Worm (Caenorhabditis elegans) whole organism, L2 larva: ENCODE measurements around the gene cyp-35A1.

Experiments
- C34F6.9 ChIP-seq: fragments of 150-350 bp; optimal IDR thresholded peaks from 2 replicates; lab custom pipeline; 2014; ENCODE audit warnings: missing biosample characterization, missing genetic modification characterization
- F13H6.1 ChIP-seq: sonication (generic microtip); optimal IDR thresholded peaks from 2 replicates; lab custom pipeline; 2016; ENCODE audit warnings: missing genetic modification characterization, missing compliant biosample characterization
- aly-2 ChIP-seq: fragments of 150-350 bp; optimal IDR thresholded peaks from 2 replicates; lab custom pipeline; 2014; ENCODE audit warnings: missing biosample characterization, missing genetic modification characterization
- ceh-16 ChIP-seq: fragments of 150-350 bp; optimal IDR thresholded peaks from 2 replicates; lab custom pipeline; 2014; ENCODE audit warnings: missing biosample characterization, missing genetic modification characterization
- ceh-82 ChIP-seq: fragments of 150-350 bp; optimal IDR thresholded peaks from 2 replicates; lab custom pipeline; 2014; ENCODE audit warnings: missing biosample characterization, missing genetic modification characterization
- crh-2 ChIP-seq: sonication (generic microtip); optimal IDR thresholded peaks from 2 replicates; lab custom pipeline; 2017; ENCODE audit warnings: missing biosample characterization, missing genetic modification characterization
- dmd-4 ChIP-seq: sonication (generic microtip); optimal IDR thresholded peaks from 2 replicates; lab custom pipeline; 2017; ENCODE audit warnings: missing biosample characterization, missing genetic modification characterization
- egl-27 ChIP-seq: sonication (generic microtip); optimal IDR thresholded peaks from 3 replicates; lab custom pipeline; 2017; ENCODE audit warnings: missing biosample characterization, missing genetic modification reagents, missing genetic modification characterization
- elt-3 ChIP-seq: sonication (generic microtip); optimal IDR thresholded peaks from 2 replicates; lab custom pipeline; 2017; ENCODE audit warnings: missing biosample characterization, missing genetic modification characterization
- fos-1 ChIP-seq: fragments of 150-350 bp; optimal IDR thresholded peaks from 2 replicates; lab custom pipeline; 2014; ENCODE audit warnings: missing biosample characterization, missing genetic modification characterization
- gmeb-1 ChIP-seq: fragments of 150-350 bp; optimal IDR thresholded peaks from 2 replicates; lab custom pipeline; 2014; ENCODE audit warnings: missing biosample characterization, missing genetic modification characterization
- lin-11 ChIP-seq: fragments of 150-350 bp; sonication (generic microtip); optimal IDR thresholded peaks from 2 replicates; lab custom pipeline; 2014; ENCODE audit warnings: missing biosample characterization, missing genetic modification characterization, inconsistent platforms, mixed read lengths
- lin-39 ChIP-seq: fragments of 150-350 bp; optimal IDR thresholded peaks from 2 replicates; lab custom pipeline; 2014; ENCODE audit warnings: missing biosample characterization, missing genetic modification reagents, missing genetic modification characterization
- lsy-2 ChIP-seq, 2 experiments: fragments of 150-350 bp in 1 of 2; sonication (generic microtip) in 1 of 2; optimal IDR thresholded peaks; 2 replicates each; lab custom pipeline; 2014 to 2017; ENCODE audit warnings: missing biosample characterization in 2 of 2, missing genetic modification characterization in 2 of 2
- mab-5 ChIP-seq: fragments of 150-350 bp; optimal IDR thresholded peaks from 2 replicates; lab custom pipeline; 2014; ENCODE audit warnings: missing biosample characterization, missing genetic modification characterization
- mbf-1 ChIP-seq: sonication (generic microtip); optimal IDR thresholded peaks from 2 replicates; lab custom pipeline; 2017; ENCODE audit warnings: missing biosample characterization, missing genetic modification characterization
- mdl-1 ChIP-seq, 2 experiments: fragments of 150-350 bp in 1 of 2; sonication (generic microtip) in 1 of 2; optimal IDR thresholded peaks; 2 replicates each; lab custom pipeline; 2017; ENCODE audit warnings: missing biosample characterization in 2 of 2, missing genetic modification characterization in 2 of 2
- nhr-12 ChIP-seq: fragments of 150-350 bp; optimal IDR thresholded peaks from 2 replicates; lab custom pipeline; 2014; ENCODE audit warnings: missing biosample characterization, missing genetic modification characterization
- nhr-129 ChIP-seq: fragments of 150-350 bp; optimal IDR thresholded peaks from 2 replicates; lab custom pipeline; 2014; ENCODE audit warnings: missing biosample characterization, missing genetic modification characterization
- nhr-21 ChIP-seq: fragments of 150-350 bp; optimal IDR thresholded peaks from 2 replicates; lab custom pipeline; 2014; ENCODE audit warnings: missing biosample characterization, missing genetic modification characterization
- nhr-23 ChIP-seq: fragments of 150-350 bp; optimal IDR thresholded peaks from 2 replicates; lab custom pipeline; 2014; ENCODE audit warnings: missing biosample characterization, missing genetic modification reagents, missing genetic modification characterization
- nhr-237 ChIP-seq: fragments of 150-350 bp; optimal IDR thresholded peaks from 2 replicates; lab custom pipeline; 2014; ENCODE audit warnings: missing biosample characterization, missing genetic modification characterization
- nhr-25 ChIP-seq: fragments of 150-350 bp; sonication (generic microtip); optimal IDR thresholded peaks from 3 replicates; lab custom pipeline; 2014; ENCODE audit warnings: missing biosample characterization, missing genetic modification characterization
- nhr-6 ChIP-seq: fragments of 150-350 bp; optimal IDR thresholded peaks from 2 replicates; lab custom pipeline; 2014; ENCODE audit warnings: missing biosample characterization, missing genetic modification characterization
- nhr-77 ChIP-seq: fragments of 150-350 bp; optimal IDR thresholded peaks from 2 replicates; lab custom pipeline; 2014; ENCODE audit warnings: missing biosample characterization, missing genetic modification characterization
- peb-1 ChIP-seq: fragments of 150-350 bp; optimal IDR thresholded peaks from 2 replicates; lab custom pipeline; 2014; ENCODE audit warnings: missing biosample characterization, missing genetic modification characterization
- skn-1 ChIP-seq: sonication (generic microtip); optimal IDR thresholded peaks from 2 replicates; lab custom pipeline; 2017; ENCODE audit warnings: missing biosample characterization, missing genetic modification characterization
- sma-3 ChIP-seq: sonication (generic microtip); optimal IDR thresholded peaks from 2 replicates; lab custom pipeline; 2016; ENCODE audit warnings: missing genetic modification reagents, missing genetic modification characterization, missing compliant biosample characterization
- snpc-4 ChIP-seq: fragments of 150-350 bp; optimal IDR thresholded peaks from 2 replicates; lab custom pipeline; 2014; ENCODE audit warnings: missing biosample characterization, missing genetic modification characterization
- unc-39 ChIP-seq: fragments of 150-350 bp; optimal IDR thresholded peaks from 2 replicates; lab custom pipeline; 2014; ENCODE audit warnings: missing biosample characterization, missing genetic modification characterization
- unc-55 ChIP-seq: fragments of 150-350 bp; sonication (generic microtip); optimal IDR thresholded peaks from 3 replicates; lab custom pipeline; 2014; ENCODE audit warnings: missing biosample characterization, missing genetic modification reagents, missing genetic modification characterization
- unc-62 ChIP-seq: fragments of 150-350 bp; optimal IDR thresholded peaks from 2 replicates; lab custom pipeline; 2014; ENCODE audit warnings: missing biosample characterization, missing genetic modification reagents, missing genetic modification characterization
- ztf-1 ChIP-seq: fragments of 200-800 bp; sonication (Bioruptor generic); conservative IDR thresholded peaks from 2 replicates; pipeline ENCODE4 v1.3.6; 2022; ENCODE audit warnings: missing genetic modification characterization, missing compliant biosample characterization
- ztf-11 ChIP-seq: sonication (generic microtip); optimal IDR thresholded peaks from 2 replicates; lab custom pipeline; 2017; ENCODE audit warnings: missing biosample characterization, missing genetic modification characterization
- ztf-4 ChIP-seq: fragments of 150-350 bp; optimal IDR thresholded peaks from 2 replicates; lab custom pipeline; 2014; ENCODE audit warnings: missing biosample characterization, missing genetic modification characterization

The cyp-35A1 gene

DNA sequence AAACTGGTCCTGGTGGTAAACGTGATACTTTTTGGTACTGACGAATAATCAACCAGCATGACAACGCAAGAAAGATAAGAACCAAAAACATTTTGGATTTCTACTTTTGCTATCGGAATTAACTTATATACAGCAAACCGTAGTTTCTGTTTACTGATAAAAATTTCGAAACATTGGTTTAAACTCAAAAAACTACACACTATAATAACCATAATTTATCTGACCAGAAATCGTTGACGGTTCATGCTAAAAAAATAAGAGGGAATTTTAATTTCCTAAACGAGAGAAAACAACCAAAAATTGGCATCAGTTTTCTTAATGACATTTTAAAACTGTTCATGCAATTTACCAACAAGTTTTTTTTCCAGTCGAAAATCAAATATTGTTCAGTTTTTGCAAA lies at the start of gene cyp-35A1:
Gene cyp-35A1, minus strand, starts transcription at position 101 of the 400 bp plus-strand sequence.
- TF ChIP-seq ceh-16 (no peak), elt-3 (tag; lab: Kevin White, UChicago) (no peak), nhr-23 (tag; lab: Kevin White, UChicago) (no peak), sma-3 (GFP tag; lab: Kevin White, UChicago) (no peak)

ce11 chrV:7409599-7409998 lies 48.0 kb upstream of the cyp-35A1 start, which contains the start of gene R13D7.2:
Gene R13D7.2 (plus strand): TSS chrV:7409899.
- no peak for TF ChIP-seq nhr-237 (tag; lab: Kevin White, UChicago)
- no peak for TF ChIP-seq ztf-4 (tag; lab: Kevin White, UChicago)
- TF ChIP-seq elt-3 (tag; lab: Kevin White, UChicago): no peak
- no peak for TF ChIP-seq lin-11 (tag; lab: Kevin White, UChicago)
- no peak for TF ChIP-seq egl-27 (tag; lab: Kevin White, UChicago)
- TF ChIP-seq mab-5 (tag; lab: Kevin White, UChicago): no peak
- TF ChIP-seq gmeb-1 (tag; lab: Kevin White, UChicago): no peak
- TF ChIP-seq C34F6.9 (tag; lab: Kevin White, UChicago): no peak
- no peak for TF ChIP-seq skn-1 (tag; lab: Kevin White, UChicago)
- TF ChIP-seq nhr-129: no peak
- no peak for TF ChIP-seq lin-39 (tag; lab: Kevin White, UChicago)
- no peak for TF ChIP-seq ceh-16
- no peak for TF ChIP-seq ceh-82
- TF ChIP-seq crh-2: no peak
- TF ChIP-seq fos-1 (tag; lab: Kevin White, UChicago): no peak
- TF ChIP-seq nhr-12 (tag; lab: Kevin White, UChicago): no peak
- TF ChIP-seq F13H6.1: no peak

ce11 chrV:7408520-7408919 lies 46.9 kb upstream of the cyp-35A1 start, which contains the start of gene srt-6:
Gene srt-6 (minus strand): TSS chrV:7408814.
- no peak for TF ChIP-seq ztf-4 (tag; lab: Kevin White, UChicago)
- TF ChIP-seq elt-3 (tag; lab: Kevin White, UChicago): no peak
- no peak for TF ChIP-seq nhr-6 (tag; lab: Kevin White, UChicago)
- TF ChIP-seq unc-62 (GFP tag; lab: Kevin White, UChicago): no peak
- TF ChIP-seq nhr-77 (tag; lab: Kevin White, UChicago): no peak
- no peak for TF ChIP-seq fos-1 (tag; lab: Kevin White, UChicago)
- no peak for TF ChIP-seq egl-27 (tag; lab: Kevin White, UChicago)
- no peak for TF ChIP-seq unc-55
- TF ChIP-seq ztf-1: no peak
- TF ChIP-seq C34F6.9 (tag; lab: Kevin White, UChicago): no peak
- no peak for TF ChIP-seq ztf-11 (tag; lab: Kevin White, UChicago)
- no peak for TF ChIP-seq aly-2
- no peak for TF ChIP-seq nhr-23 (tag; lab: Kevin White, UChicago)
- TF ChIP-seq unc-39 (tag; lab: Kevin White, UChicago): no peak

- TF ChIP-seq lsy-2 (tag; optimal IDR thresholded peaks at IDR 0.05; lab: Kevin White, UChicago) (no peak), fos-1 (tag; lab: Kevin White, UChicago) (no peak), nhr-6 (tag; lab: Kevin White, UChicago) (no peak), ztf-11 (tag; lab: Kevin White, UChicago) (no peak), crh-2 (no peak), lin-39 (tag; lab: Kevin White, UChicago) (no peak), mbf-1 (tag; lab: Kevin White, UChicago) (no peak), unc-55 (no peak)
- TF ChIP-seq, all 48 proteins: peak for 0
Measured at ce11 chrV:7403501-7403900, 41.9 kb upstream of the cyp-35A1 start.

- no peak for TF ChIP-seq lin-11 (tag; lab: Kevin White, UChicago)
- TF ChIP-seq egl-27 (tag; lab: Kevin White, UChicago): no peak
- no peak for TF ChIP-seq nhr-25 (tag; lab: Kevin White, UChicago)
- TF ChIP-seq aly-2: no peak
- no peak for TF ChIP-seq nhr-23 (tag; lab: Kevin White, UChicago)
- TF ChIP-seq mbf-1 (tag; lab: Kevin White, UChicago): no peak
- TF ChIP-seq ztf-1: no peak
- no peak for TF ChIP-seq skn-1 (tag; lab: Kevin White, UChicago)
- no peak for TF ChIP-seq C34F6.9 (tag; lab: Kevin White, UChicago)
- no peak for TF ChIP-seq peb-1 (tag; lab: Kevin White, UChicago)
- TF ChIP-seq fos-1 (tag; lab: Kevin White, UChicago): no peak
- no peak for TF ChIP-seq nhr-21 (tag; lab: Kevin White, UChicago)
- no peak for TF ChIP-seq mdl-1 (tag; optimal IDR thresholded peaks at IDR 0.05; lab: Kevin White, UChicago)
- TF ChIP-seq dmd-4: no peak
- TF ChIP-seq ztf-4 (tag; lab: Kevin White, UChicago): no peak
- TF ChIP-seq snpc-4 (tag; lab: Kevin White, UChicago): no peak
- TF ChIP-seq, all 48 proteins: peak for 0
Measured at ce11 chrV:7402355-7402754, 40.8 kb upstream of the cyp-35A1 start, which contains the start of gene srj-13. Gene srj-13 (plus strand): TSS chrV:7402655.
